Worm (Caenorhabditis elegans): ENCODE measurements around the gene ZC239.16.
"Not testable (repeated sequence)": the region's sequence is repeated elsewhere in the genome, so short reads cannot be mapped to it uniquely, and the experiment has no call there.

Gene ZC239.16

DNA sequence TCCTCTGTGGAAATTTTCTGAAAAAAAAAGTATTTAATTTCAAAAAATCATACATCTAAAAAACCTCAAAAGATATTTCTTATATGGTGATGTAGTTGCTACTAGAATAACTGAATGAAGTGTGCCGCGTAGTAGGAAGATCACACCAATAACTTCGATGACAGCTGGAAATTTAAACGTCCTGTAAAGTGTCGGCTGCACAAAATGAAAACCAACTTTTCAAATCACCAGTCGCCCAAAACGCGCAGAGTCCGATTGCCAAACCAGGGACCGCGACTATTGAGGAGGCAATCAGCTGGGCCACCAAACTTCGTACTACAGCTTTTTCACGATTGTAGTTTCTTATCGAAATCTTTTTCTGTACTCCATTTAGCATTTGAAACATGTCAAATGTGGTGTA is 23.9 kb downstream of the ZC239.16 start, which contains the start of gene sri-48:
Gene sri-48 (minus strand): TSS at position 101 of the 400 bp plus-strand sequence.
- not testable (repeated sequence) for TF ChIP-seq aly-2, elt-2, nhr-28 (tag; optimal IDR thresholded peaks at IDR 0.05)

DNA sequence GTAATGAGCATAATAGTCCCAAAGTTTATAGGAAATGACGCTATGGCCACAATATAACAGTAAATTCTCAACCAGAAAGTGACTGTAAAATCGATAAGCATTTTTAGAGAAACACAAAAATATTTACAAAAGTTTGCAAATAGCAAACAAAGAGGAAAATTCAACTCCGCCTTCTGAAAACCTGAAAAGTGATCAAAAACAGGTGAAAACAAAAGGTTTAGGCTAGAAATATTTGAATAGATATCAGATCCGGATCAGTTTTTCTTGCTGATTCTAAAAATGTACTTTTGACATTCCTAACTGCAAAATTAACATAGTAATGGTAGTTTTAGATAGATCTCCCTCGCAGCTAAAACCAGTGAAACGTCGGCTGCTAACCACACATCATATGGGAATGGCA is 26.1 kb downstream of the ZC239.16 start, which contains the start of gene sri-51:
Gene sri-51 (minus strand): TSS at position 101 of the 400 bp plus-strand sequence.
- no peak for TF ChIP-seq pqm-1 (tag; optimal IDR thresholded peaks at IDR 0.05)
- no peak for TF ChIP-seq nhr-77 (tag; optimal IDR thresholded peaks at IDR 0.05)
- no peak for TF ChIP-seq fos-1 (tag; optimal IDR thresholded peaks at IDR 0.05)
- no peak for TF ChIP-seq nhr-28 (tag; optimal IDR thresholded peaks at IDR 0.05)
- no peak for TF ChIP-seq ceh-28 (tag; optimal IDR thresholded peaks at IDR 0.05)
- TF ChIP-seq unc-39 (tag; optimal IDR thresholded peaks at IDR 0.05): no peak
- no peak for TF ChIP-seq hmg-11 (tag; optimal IDR thresholded peaks at IDR 0.05)
- TF ChIP-seq egl-5 (tag; optimal IDR thresholded peaks at IDR 0.05): no peak
- no peak for TF ChIP-seq nhr-67 (tag; optimal IDR thresholded peaks at IDR 0.05)
- TF ChIP-seq mml-1 (tag; optimal IDR thresholded peaks at IDR 0.05): no peak
- no peak for TF ChIP-seq ama-1 (optimal IDR thresholded peaks at IDR 0.05)
- no peak for TF ChIP-seq elt-1 (tag; optimal IDR thresholded peaks at IDR 0.05)
- TF ChIP-seq elt-2 (tag; optimal IDR thresholded peaks at IDR 0.05): no peak

DNA sequence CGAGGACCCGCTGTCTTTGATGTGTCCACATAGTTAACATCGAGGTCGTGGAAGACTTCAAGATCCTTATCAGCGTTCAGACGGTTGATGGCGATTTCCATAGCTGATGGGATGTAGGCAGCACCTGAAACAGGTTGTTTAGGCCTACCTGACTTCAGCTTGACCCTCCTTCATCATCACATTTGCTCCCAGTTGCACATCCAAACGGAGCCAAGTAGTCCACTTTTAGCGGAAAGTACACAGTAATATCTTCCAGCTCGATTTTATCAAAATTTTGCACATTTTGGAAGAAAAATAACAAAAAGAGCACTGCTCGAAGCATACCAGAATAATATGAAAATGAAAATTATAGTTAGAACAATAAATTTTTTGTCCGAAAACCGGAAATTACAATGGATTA is 28.2 kb downstream of the ZC239.16 start, which contains the start of gene gcy-15:
Gene gcy-15 (minus strand): TSS at position 101 of the 400 bp plus-strand sequence.
- TF ChIP-seq zag-1 (tag; optimal IDR thresholded peaks at IDR 0.05): no peak
- TF ChIP-seq nhr-11 (tag; optimal IDR thresholded peaks at IDR 0.05): no peak
- no peak for TF ChIP-seq nhr-28 (tag; optimal IDR thresholded peaks at IDR 0.05)
- TF ChIP-seq nhr-237 (tag; optimal IDR thresholded peaks at IDR 0.05): no peak
- no peak for TF ChIP-seq pha-4 (tag; optimal IDR thresholded peaks at IDR 0.05)
- TF ChIP-seq ztf-4 (tag; optimal IDR thresholded peaks at IDR 0.05): no peak
- no peak for TF ChIP-seq eor-1 (tag; optimal IDR thresholded peaks at IDR 0.05)
- TF ChIP-seq ztf-11 (tag; optimal IDR thresholded peaks at IDR 0.05): no peak
- no peak for TF ChIP-seq hmg-11 (tag; optimal IDR thresholded peaks at IDR 0.05)
- TF ChIP-seq lsy-12 (tag; optimal IDR thresholded peaks at IDR 0.05): no peak
- TF ChIP-seq egl-5 (tag; optimal IDR thresholded peaks at IDR 0.05): no peak
- TF ChIP-seq ceh-28 (tag; optimal IDR thresholded peaks at IDR 0.05): no peak
- no peak for TF ChIP-seq unc-39 (tag; optimal IDR thresholded peaks at IDR 0.05)
- no peak for TF ChIP-seq aly-2 (tag; optimal IDR thresholded peaks at IDR 0.05)
- TF ChIP-seq R02D3.7 (tag; optimal IDR thresholded peaks at IDR 0.05): no peak
- TF ChIP-seq elt-2 (tag; optimal IDR thresholded peaks at IDR 0.05): no peak
- no peak for TF ChIP-seq nhr-12 (tag; optimal IDR thresholded peaks at IDR 0.05)
- no peak for TF ChIP-seq egl-27 (tag; optimal IDR thresholded peaks at IDR 0.05)

DNA sequence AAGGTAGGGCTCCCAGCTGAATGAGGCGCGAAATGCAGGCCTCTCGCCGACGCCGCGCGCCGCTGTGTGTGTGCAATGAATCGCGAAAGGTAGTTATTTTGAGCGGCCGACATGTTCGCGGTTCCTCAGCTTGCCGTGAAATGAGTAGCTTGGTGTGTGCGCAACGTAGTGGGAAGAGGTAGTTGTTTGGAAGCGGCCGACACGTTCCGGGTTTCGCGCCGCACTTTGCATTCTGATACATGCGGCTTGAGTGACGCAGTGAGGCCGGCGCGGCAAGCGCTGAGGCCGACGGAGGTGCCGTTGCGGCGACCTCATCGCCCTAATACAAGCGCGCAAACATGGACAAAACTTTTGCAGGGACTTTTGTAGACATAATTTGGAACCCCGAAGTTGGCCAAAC is 29.4 kb downstream of the ZC239.16 start:
- no peak for TF ChIP-seq nhr-77 (tag; optimal IDR thresholded peaks at IDR 0.05)
- TF ChIP-seq nhr-237 (tag; optimal IDR thresholded peaks at IDR 0.05): no peak
- TF ChIP-seq snpc-4 (tag; optimal IDR thresholded peaks at IDR 0.05): no peak
- no peak for TF ChIP-seq pha-4 (tag; optimal IDR thresholded peaks at IDR 0.05)
- no peak for TF ChIP-seq nfya-1 (tag; optimal IDR thresholded peaks at IDR 0.05; ENCODE audit: insufficient read depth)
- no peak for TF ChIP-seq ZK546.5 (tag; optimal IDR thresholded peaks at IDR 0.05)
- no peak for TF ChIP-seq hmg-11 (tag; optimal IDR thresholded peaks at IDR 0.05)
- no peak for TF ChIP-seq lsy-12 (tag; optimal IDR thresholded peaks at IDR 0.05)
- TF ChIP-seq elt-3 (tag; optimal IDR thresholded peaks at IDR 0.05): no peak
- TF ChIP-seq elt-1 (tag; optimal IDR thresholded peaks at IDR 0.05): no peak
- TF ChIP-seq ztf-11 (tag; optimal IDR thresholded peaks at IDR 0.05): no peak
- TF ChIP-seq nhr-67 (tag; optimal IDR thresholded peaks at IDR 0.05): no peak
- no peak for TF ChIP-seq elt-2 (tag; optimal IDR thresholded peaks at IDR 0.05)
- no peak for TF ChIP-seq lin-15B (tag; optimal IDR thresholded peaks at IDR 0.05)
- TF ChIP-seq nhr-12 (tag; optimal IDR thresholded peaks at IDR 0.05): no peak
- no peak for TF ChIP-seq nhr-43 (tag; optimal IDR thresholded peaks at IDR 0.05; ENCODE audit: poor library complexity, severe bottlenecking)
- TF ChIP-seq fkh-2 (tag; optimal IDR thresholded peaks at IDR 0.05): no peak

DNA sequence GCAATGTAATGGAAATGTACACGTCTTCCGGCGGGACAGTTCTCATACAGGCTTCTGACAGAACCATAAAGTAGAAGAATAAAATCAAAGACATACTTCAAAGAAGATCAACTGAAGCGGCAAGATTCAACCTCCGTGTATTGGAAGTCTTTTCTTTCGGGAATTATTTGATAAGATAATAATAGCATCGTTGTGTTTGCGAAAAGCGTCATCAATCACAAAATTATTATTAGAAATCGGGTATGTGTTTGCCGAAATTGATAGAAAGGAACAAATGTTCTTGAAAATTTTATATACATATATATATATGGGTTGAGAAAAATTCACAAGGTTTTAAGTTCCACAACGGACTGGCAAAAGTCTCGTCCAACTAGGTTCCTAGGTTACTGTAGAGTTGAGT is 33.6 kb downstream of the ZC239.16 start, which contains the start of gene Y27F2A.9:
Gene Y27F2A.9 (minus strand): TSS at position 101 of the 400 bp plus-strand sequence.
- not testable (repeated sequence) for TF ChIP-seq snpc-4, nhr-237, pha-4 (tag; optimal IDR thresholded peaks at IDR 0.05)

All from whole organism, L3 larva.